Fruit fly (Drosophila melanogaster) whole organism, wandering third instar larva: ENCODE measurements around the gene Tis11.

Experiments used
- OdsH ChIP-seq: fragments of 200-800 bp; sonication (Bioruptor generic); optimal IDR thresholded peaks from 2 replicates; lab custom pipeline; 2016; ENCODE audit warnings: missing biosample characterization, mild to moderate bottlenecking, missing genetic modification characterization
- Rel ChIP-seq, 2 experiments: fragments of 200-800 bp; sonication (Bioruptor generic) in 1 of 2; optimal IDR thresholded peaks; 2 replicates in 1 of 2; 3 replicates in 1 of 2; lab custom pipeline; 2016 to 2019; ENCODE audit warnings: mild to moderate bottlenecking in 2 of 2, missing biosample characterization in 2 of 2, missing genetic modification characterization in 2 of 2, moderate library complexity in 1 of 2
- br ChIP-seq: fragments of 200-800 bp; sonication (Bioruptor generic); optimal IDR thresholded peaks from 2 replicates; lab custom pipeline; 2016; ENCODE audit warnings: missing biosample characterization, missing genetic modification characterization
- h ChIP-seq: fragments of 200-800 bp; sonication (Bioruptor generic); optimal IDR thresholded peaks from 3 replicates; lab custom pipeline; 2016; ENCODE audit warnings: missing biosample characterization, mild to moderate bottlenecking, missing genetic modification characterization
- sv ChIP-seq: fragments of 200-800 bp; sonication (Bioruptor generic); optimal IDR thresholded peaks from 3 replicates; lab custom pipeline; 2016; ENCODE audit warnings: missing biosample characterization, missing genetic modification characterization

- TF ChIP-seq h (GFP tag; lab: Kevin White, UChicago), result no peak
- TF ChIP-seq Rel (GFP tag; optimal IDR thresholded peaks at IDR 0.05; lab: Kevin White, UChicago), result no peak
- peak; percentile 76 for TF ChIP-seq Rel (tag; optimal IDR thresholded peaks at IDR 0.05; lab: Kevin White, UChicago)
- TF ChIP-seq sv (GFP tag; lab: Kevin White, UChicago), result no peak
- TF ChIP-seq br (GFP tag; lab: Kevin White, UChicago), result no peak
- no peak for TF ChIP-seq OdsH (GFP tag; lab: Kevin White, UChicago)
Observed at dm6 chrX:12675798-12676553, 16.8 kb downstream of the Tis11 start.
